Worm (Caenorhabditis elegans): Measurements from ENCODE around the gene F57A8.1.

F57A8.1 gene

DNA sequence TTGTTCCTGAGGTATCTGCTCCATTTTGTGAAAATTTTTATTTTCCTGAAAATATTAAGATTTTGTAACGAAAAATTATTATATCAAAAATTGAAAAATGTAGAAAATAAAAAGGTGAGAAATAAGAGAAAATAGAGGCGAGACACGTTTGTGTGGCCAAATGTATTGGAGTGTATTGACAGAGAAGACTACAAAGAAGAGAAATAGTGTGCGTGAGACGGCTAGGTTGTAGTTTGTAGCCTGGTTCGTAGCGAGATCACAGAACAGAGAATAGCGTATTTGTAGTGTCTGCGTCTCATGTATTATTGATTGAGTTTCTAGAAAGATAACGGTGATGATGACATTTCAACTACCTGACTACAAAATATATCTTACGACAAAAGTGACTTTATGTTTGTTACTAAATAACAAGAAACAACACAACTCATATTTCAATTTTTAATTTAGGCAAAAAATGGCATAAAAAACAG lies 46.9 kb downstream of the F57A8.1 start, which contains the start of gene nhr-12:
TSS of gene nhr-12 (minus strand) at position 51 of the 470 bp plus-strand sequence.
- no peak for TF ChIP-seq aptf-2 (GFP tag; conservative IDR thresholded peaks at IDR 0.05)
- TF ChIP-seq F52B5.7 (tag; optimal IDR thresholded peaks at IDR 0.05) = no peak
- no peak for TF ChIP-seq hsf-1 (GFP tag; IDR thresholded peaks at IDR 0.05)
- TF ChIP-seq ekl-4 (GFP tag; IDR thresholded peaks at IDR 0.05) = no peak
- TF ChIP-seq Y95B8A.8 (GFP tag; IDR thresholded peaks at IDR 0.05) = no peak
- TF ChIP-seq sea-2 (GFP tag; IDR thresholded peaks at IDR 0.05) = no peak
- TF ChIP-seq Y67H2A.10 (GFP tag; conservative IDR thresholded peaks at IDR 0.05) = no peak
- no peak for TF ChIP-seq D2030.7 (GFP tag; IDR thresholded peaks at IDR 0.05)
- no peak for TF ChIP-seq nhr-80 (tag; optimal IDR thresholded peaks at IDR 0.05)
- no peak for TF ChIP-seq lag-1 (GFP tag; IDR thresholded peaks at IDR 0.05)
- no peak for TF ChIP-seq snpc-1.1 (tag; optimal IDR thresholded peaks at IDR 0.05; ENCODE audit: insufficient read depth)

DNA sequence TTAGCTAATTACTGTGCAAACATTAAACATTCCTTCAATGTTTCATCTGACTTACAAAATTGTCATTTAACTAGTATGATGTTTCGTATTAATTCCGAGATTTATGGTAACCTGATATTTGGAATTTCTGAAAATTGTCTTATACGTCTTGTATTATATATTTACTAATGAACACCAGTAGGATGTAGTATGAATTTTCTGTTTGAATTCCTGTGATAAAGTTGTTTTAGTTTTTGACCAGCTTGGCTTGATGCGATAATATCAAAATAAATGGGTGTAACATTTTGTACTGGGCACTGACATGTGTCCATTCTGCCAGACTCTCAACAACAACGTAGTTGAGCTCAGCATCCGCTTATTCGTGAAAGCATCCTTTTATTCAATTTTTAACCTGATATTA lies 47.7 kb downstream of the F57A8.1 start, which contains the start of gene R04B5.6:
TSS of gene R04B5.6 (plus strand) at position 301 of the 400 bp plus-strand sequence.
- TF ChIP-seq B0336.3 (GFP tag; IDR thresholded peaks at IDR 0.05) (no peak), ztf-28 (GFP tag; IDR thresholded peaks at IDR 0.05) (no peak)

DNA sequence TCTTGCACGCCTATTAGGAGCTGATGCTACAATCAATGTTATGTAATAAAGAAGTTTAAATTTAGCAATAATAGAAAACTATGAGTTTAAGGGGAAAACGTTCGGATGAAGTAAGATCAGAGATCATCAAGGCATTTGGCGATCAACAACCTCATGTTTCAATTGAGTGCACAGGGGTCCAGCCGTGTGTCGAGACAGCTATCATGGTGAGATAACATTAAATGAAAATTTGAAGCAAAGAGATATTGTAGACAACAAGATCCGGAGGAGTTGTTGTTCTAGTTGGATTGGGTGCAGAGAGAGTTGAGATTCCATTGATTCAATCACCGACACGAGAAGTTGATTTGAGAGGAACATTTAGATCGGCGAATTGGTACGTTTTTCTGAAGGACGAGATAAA lies 49.0 kb downstream of the F57A8.1 start:
- TF ChIP-seq hmg-1.2 (GFP tag; IDR thresholded peaks at IDR 0.05) (no peak), ceh-27 (GFP tag; optimal IDR thresholded peaks at IDR 0.05) (no peak), ceh-79 (tag; optimal IDR thresholded peaks at IDR 0.05) (no peak), rec-8 (tag; optimal IDR thresholded peaks at IDR 0.05) (no peak), akir-1 (GFP tag; optimal IDR thresholded peaks at IDR 0.05) (no peak), bed-1 (GFP tag; IDR thresholded peaks at IDR 0.05) (no peak), sptf-2 (GFP tag; optimal IDR thresholded peaks at IDR 0.05) (no peak), cebp-2 (GFP tag; IDR thresholded peaks at IDR 0.05) (no peak), madf-8 (GFP tag; conservative IDR thresholded peaks at IDR 0.05) (no peak), athp-1 (tag; optimal IDR thresholded peaks at IDR 0.05) (no peak), ztf-3 (GFP tag; optimal IDR thresholded peaks at IDR 0.05) (no peak), Y79H2A.3 (GFP tag; conservative IDR thresholded peaks at IDR 0.05) (no peak), Y53F4B.3 (GFP tag; IDR thresholded peaks at IDR 0.05) (no peak), lsy-27 (tag; optimal IDR thresholded peaks at IDR 0.05; ENCODE audit: borderline replicate concordance, insufficient read depth) (no peak), hsf-1 (GFP tag; IDR thresholded peaks at IDR 0.05) (no peak), efl-1 (GFP tag; optimal IDR thresholded peaks at IDR 0.05) (no peak), let-526 (GFP tag; IDR thresholded peaks at IDR 0.05) (no peak), ztf-25 (GFP tag; IDR thresholded peaks at IDR 0.05) (no peak), let-607 (tag; optimal IDR thresholded peaks at IDR 0.05) (no peak)

DNA sequence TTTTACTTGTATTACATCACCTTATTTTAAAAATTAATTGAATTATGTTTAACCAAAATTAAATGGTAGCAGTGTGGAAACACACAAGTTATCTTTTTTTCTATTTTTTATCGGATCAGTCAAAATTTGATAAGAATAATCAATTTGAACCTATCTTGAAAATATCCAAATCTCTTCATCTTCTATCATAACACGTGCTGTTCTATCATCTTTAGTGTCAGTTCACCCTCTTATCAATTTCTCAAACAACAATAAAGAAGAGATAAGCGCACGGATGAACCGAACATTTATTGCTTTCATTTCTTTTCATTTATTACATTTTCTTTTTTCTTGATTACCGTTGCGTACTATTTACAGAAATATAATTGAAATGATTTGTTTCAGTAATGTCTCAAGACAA lies 50.0 kb downstream of the F57A8.1 start, which contains the start of gene R04B5.5:
TSS of gene R04B5.5 (plus strand) at position 378 of the 400 bp plus-strand sequence.
- TF ChIP-seq lin-40 (tag; optimal IDR thresholded peaks at IDR 0.05) (peak; percentile 33), lag-1 (GFP tag; IDR thresholded peaks at IDR 0.05) (no peak), nhr-80 (tag; optimal IDR thresholded peaks at IDR 0.05) (peak; percentile 58)

DNA sequence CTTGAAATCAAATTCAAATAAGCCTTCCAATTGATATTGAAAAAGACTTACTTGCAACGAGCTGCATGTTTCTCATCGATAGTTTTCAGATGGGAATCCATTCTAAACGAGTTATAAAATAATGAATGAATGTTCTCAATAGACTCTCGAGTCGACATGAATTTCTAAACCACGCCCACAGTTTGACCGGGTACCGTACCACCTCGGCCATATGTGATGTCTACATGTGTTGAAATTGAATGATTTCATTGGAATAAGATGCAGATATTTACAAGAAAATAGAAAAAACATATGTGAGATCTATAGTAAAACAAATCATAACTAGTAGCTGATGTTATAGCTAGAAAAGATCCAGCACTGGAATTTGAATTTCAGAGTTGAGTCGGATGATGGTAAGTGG lies 53.3 kb downstream of the F57A8.1 start, which contains the start of gene R04B5.7:
TSS of gene R04B5.7 (minus strand) at position 101 of the 400 bp plus-strand sequence.
- TF ChIP-seq ztf-28 (GFP tag; IDR thresholded peaks at IDR 0.05) (no peak), hrde-1 (tag; optimal IDR thresholded peaks at IDR 0.05; ENCODE audit: borderline replicate concordance) (no peak), F39B2.1 (GFP tag; IDR thresholded peaks at IDR 0.05) (no peak), ekl-4 (GFP tag; IDR thresholded peaks at IDR 0.05) (no peak), die-1 (tag; optimal IDR thresholded peaks at IDR 0.05) (no peak), rpc-1 (optimal IDR thresholded peaks at IDR 0.05) (no peak), rpc-1 (tag; optimal IDR thresholded peaks at IDR 0.05) (no peak), lin-26 (GFP tag; IDR thresholded peaks at IDR 0.05) (no peak), ztf-6 (GFP tag; IDR thresholded peaks at IDR 0.05) (no peak), ccch-3 (GFP tag; optimal IDR thresholded peaks at IDR 0.05) (no peak), mes-4 (tag; optimal IDR thresholded peaks at IDR 0.05) (no peak), bed-2 (GFP tag; IDR thresholded peaks at IDR 0.05) (no peak), B0035.1 (tag; optimal IDR thresholded peaks at IDR 0.05) (no peak)

Data from whole organism, young adult.